Fruit fly (Drosophila melanogaster) ovary, adult (tissue): ENCODE measurements around the gene CG7342.

Experiments used
- CG17801 ChIP-seq: fragments of 200-800 bp; optimal IDR thresholded peaks from 2 replicates; lab custom pipeline; 2019; ENCODE audit warnings: missing biosample characterization, mild to moderate bottlenecking, missing genetic modification characterization, moderate library complexity; ENCODE audit not compliant: partially characterized antibody

Gene CG7342

dm6 chr3R:19602996-19603395, at the start of gene CG7342:
Gene CG7342, plus strand, starts transcription at chr3R:19603375.
- no peak for TF ChIP-seq CG17801

DNA sequence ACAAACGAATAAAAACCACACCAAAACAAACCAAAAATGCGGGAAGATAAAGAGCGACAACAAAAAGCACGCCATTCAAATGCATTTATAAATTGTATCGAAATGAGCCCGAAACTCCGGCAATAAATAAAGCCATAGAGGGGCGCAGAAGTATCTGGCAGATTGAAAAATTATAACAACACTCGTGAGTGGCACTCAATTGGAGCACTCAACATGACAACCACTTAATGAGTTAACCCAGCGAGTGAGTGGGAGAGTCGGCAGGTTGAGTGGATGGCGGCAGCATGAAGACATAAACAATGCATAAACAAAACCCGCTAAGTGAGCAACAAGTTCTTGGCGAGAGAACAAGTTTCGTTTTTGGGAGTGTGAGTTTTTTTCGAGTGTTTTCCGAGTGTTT, 34.4 kb upstream of the CG7342 start:
- no peak for TF ChIP-seq CG17801

DNA sequence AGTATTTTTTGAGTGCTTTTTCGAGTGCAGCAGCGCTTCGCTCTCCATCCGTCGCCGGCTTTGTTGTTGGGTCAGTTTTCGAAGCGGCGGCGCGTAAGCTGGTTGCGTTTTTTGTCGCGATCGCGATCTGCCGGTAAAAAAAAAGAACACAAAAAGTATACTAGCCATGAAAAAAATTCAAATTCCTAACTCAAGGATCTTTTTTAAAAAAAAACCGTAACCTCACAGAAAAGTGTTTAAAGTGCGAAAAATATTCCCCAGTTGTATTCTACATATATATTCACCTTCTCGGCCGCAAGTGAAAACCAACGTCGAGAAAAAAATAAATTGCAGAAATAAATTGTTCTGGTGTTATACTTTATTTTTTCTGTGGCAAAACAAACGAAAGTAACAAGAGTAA, 34.0 kb upstream of the CG7342 start:
- no peak for TF ChIP-seq CG17801

- TF ChIP-seq CG17801, result no peak
Measured at dm6 chr3R:19569654-19570053, 33.5 kb upstream of the CG7342 start.

dm6 chr3R:19571195-19571594, 32.0 kb upstream of the CG7342 start:
- no peak for TF ChIP-seq CG17801

DNA sequence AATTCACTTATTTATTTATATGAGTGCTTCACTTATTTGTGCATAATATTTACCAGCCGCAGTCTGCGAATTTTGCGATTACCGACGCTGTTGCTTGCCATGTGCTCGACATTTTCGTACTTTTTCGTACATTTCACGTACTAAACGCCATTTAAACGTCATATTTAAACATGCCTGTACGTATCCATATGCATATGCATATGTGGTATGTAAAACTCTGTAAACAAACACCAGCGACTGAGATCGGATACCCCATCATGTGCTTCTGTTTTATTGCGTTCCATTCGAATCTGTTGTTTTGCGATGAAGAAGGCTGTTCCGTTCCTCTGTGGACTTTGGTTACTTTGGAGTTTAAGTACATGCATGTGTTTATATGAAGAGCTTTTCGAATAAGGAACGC, 31.2 kb upstream of the CG7342 start:
- no peak for TF ChIP-seq CG17801

dm6 chr3R:19581829-19582228, 21.3 kb upstream of the CG7342 start:
- TF ChIP-seq CG17801, result no peak

- TF ChIP-seq CG17801, result no peak
Measured at dm6 chr3R:19583311-19583710, 19.9 kb upstream of the CG7342 start.

DNA sequence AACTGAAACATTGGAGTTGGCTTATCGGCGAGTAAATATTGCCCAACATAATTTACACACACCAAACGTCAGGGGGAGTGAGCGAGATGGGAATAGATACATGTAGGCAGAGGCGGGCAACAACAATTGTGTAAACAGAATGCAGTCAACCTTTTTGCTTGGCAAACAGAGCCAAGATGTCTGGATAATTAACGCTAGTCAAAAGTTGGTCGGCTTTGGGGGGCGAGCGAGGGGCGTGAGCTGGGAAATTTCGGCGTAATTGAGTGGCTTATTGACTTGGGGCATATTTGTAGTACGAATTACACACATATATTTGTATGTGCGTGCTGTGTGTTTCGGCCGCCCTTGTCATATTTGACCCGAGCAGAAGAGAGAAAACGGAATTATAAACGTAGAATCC, 18.4 kb upstream of the CG7342 start:
- TF ChIP-seq CG17801, result no peak

DNA sequence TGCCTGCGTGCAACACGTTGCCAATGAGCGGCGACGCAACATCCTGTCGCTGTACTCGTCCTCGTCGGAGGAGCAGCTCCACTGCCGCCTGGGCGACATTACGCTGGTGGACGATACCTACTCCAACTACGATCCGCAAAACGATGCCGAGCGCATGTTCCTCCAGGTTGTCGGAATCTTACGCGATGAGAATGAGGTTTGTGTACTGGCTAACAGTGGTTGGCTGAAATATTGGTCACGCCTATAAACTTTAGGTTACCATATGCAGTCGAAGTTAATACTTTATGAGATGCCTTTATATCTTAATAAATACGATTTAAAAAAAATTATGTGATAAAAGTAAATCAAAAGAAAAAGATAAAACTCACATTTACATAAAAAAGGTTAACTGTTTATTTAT, 16.9 kb upstream of the CG7342 start:
- TF ChIP-seq CG17801, result no peak

- TF ChIP-seq CG17801, result no peak
Measured at dm6 chr3R:19587652-19588051, 15.5 kb upstream of the CG7342 start.

dm6 chr3R:19598855-19599254, 4.3 kb upstream of the CG7342 start, which contains the start of gene Cpr92A:
Gene Cpr92A, minus strand, starts transcription at chr3R:19598955.
- no peak for TF ChIP-seq CG17801

dm6 chr3R:19600335-19600734, 2.8 kb upstream of the CG7342 start, which contains the start of gene CG7333:
Gene CG7333, plus strand, starts transcription at chr3R:19600635.
- no peak for TF ChIP-seq CG17801

DNA sequence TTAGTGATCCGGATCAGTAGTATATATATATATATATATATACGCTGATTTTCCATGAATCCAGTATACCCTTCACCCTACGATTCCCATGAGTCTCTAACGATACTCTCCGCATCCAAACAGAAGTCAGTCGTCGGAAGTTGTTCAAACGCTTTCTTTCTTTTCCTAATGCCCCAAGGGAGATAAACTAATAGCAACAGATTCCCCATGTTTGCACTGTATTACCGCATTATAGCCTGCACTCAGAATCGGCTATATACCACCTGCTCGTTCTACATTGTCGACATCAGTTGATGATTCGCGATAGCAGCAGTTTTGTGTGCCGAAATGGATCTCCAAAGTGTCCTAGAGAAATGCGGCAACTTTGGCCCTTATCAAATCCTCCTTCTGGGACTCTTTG, 3.8 kb downstream of the CG7342 start, which contains the start of gene CG17751:
Gene CG17751, plus strand, starts transcription at position 301 of the 400 bp plus-strand sequence.
- TF ChIP-seq CG17801, result no peak

dm6 chr3R:19609925-19610324, 6.8 kb downstream of the CG7342 start, which contains the start of gene CG17752:
Gene CG17752, plus strand, starts transcription at chr3R:19610225.
- TF ChIP-seq CG17801, result no peak

DNA sequence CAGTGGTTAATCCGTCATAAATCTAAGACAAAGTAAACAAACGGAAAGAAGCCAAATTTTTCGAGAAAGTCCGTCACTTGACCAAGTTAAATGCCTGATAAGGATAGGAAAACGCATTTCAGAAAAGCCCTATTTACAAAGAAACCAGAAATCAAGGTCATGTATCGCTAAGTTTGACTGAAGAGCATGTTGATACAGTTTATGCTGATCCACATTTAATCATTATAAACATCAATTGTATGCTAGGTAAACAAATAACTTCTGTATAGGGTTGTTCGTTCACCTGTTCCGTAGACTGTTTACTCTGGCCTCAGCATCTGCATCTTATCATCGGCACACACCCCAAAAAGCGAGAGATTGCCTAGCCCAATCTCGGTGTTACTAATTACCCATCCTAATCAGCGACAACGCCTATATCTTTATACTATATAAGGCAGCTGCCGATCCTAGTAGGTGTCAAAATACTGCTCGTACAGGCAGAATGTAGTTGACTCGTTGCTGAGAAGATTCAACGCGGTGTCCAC, 9.8 kb downstream of the CG7342 start, which contains the start of gene CG16727:
Gene CG16727, plus strand, starts transcription at position 474 of the 524 bp plus-strand sequence.
- TF ChIP-seq CG17801, result no peak

DNA sequence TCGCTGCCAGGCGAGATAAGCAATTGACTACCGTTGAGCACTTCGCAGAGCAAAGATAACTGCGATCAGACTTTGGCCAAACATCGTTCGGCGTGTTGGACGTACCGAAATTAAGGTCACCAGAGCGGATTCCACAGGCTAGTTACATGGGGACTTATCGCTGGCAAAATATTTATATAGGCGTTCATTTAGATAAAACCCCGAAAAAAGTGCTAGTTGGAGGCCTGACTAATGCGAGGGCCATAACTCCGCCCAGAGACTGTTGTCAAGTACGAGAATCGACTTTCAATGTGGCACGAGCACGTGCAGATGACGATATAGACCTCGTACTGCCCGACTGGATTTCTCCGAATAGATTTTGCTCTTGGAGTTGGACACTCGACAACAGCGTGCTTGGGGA, 16.7 kb downstream of the CG7342 start:
- TF ChIP-seq CG17801, result no peak

dm6 chr3R:19620953-19621352, 17.8 kb downstream of the CG7342 start:
- TF ChIP-seq CG17801, result no peak

DNA sequence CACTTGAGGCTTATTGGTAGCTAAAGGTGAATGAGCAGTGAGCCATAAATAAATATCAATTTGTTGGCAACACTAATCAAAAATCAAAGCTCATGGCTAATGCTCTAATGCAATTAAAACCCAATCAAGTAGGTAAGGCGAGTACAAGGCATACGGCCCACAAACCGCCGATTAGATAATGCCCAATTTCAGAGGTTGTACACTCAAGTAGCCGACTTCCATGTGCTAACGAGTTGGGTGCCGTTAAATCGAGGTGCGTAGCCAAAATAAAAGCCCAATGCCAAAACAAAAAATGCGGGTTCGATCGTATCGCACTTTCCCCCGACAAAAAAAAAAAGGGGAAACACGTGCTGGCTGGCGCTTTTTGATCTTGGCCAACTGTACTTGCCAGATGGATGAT, 18.8 kb downstream of the CG7342 start:
- TF ChIP-seq CG17801, result no peak
